Worm (Caenorhabditis elegans) whole organism, mixed stage, embryonic: ENCODE measurements around the gene F54B11.4.

Experiments
- M03D4.4 ChIP-seq: sonication (generic microtip); optimal IDR thresholded peaks from 2 replicates; lab custom pipeline; 2017; ENCODE audit warnings: mild to moderate bottlenecking, missing genetic modification characterization, missing compliant biosample characterization
- bed-3 ChIP-seq: fragments of 200-800 bp; sonication (Bioruptor generic); optimal IDR thresholded peaks from 3 replicates; lab custom pipeline; 2018; ENCODE audit warnings: mild to moderate bottlenecking, missing genetic modification characterization, moderate library complexity, missing compliant biosample characterization
- blmp-1 ChIP-seq: fragments of 150-350 bp; optimal IDR thresholded peaks from 2 replicates; lab custom pipeline; 2014; ENCODE audit warnings: missing biosample characterization, missing genetic modification characterization
- ceh-83 ChIP-seq: fragments of 200-800 bp; sonication (Bioruptor generic); optimal IDR thresholded peaks from 2 replicates; lab custom pipeline; 2018; ENCODE audit warnings: mild to moderate bottlenecking, missing genetic modification characterization, missing compliant biosample characterization
- ces-1 ChIP-seq: fragments of 150-350 bp; optimal IDR thresholded peaks from 2 replicates; lab custom pipeline; 2014; ENCODE audit warnings: missing biosample characterization, missing genetic modification reagents, missing genetic modification characterization
- cnd-1 ChIP-seq: fragments of 200-800 bp; sonication (Bioruptor generic); optimal IDR thresholded peaks from 2 replicates; lab custom pipeline; 2018; ENCODE audit warnings: mild to moderate bottlenecking, missing genetic modification characterization, missing compliant biosample characterization
- drap-1 ChIP-seq: fragments of 200-800 bp; sonication (Bioruptor generic); optimal IDR thresholded peaks from 3 replicates; lab custom pipeline; 2018; ENCODE audit warnings: mild to moderate bottlenecking, missing genetic modification characterization, missing compliant biosample characterization
- elt-1 ChIP-seq: sonication (generic microtip); optimal IDR thresholded peaks from 2 replicates; lab custom pipeline; 2017; ENCODE audit warnings: missing genetic modification characterization, mild to moderate bottlenecking, missing compliant biosample characterization, antibody characterized with exemption, moderate library complexity, borderline replicate concordance; ENCODE audit not compliant: insufficient read depth
- elt-3 ChIP-seq: fragments of 150-350 bp; optimal IDR thresholded peaks from 2 replicates; lab custom pipeline; 2014; ENCODE audit warnings: missing biosample characterization, missing genetic modification characterization
- flh-1 ChIP-seq: fragments of 200-800 bp; sonication (Bioruptor generic); optimal IDR thresholded peaks from 2 replicates; lab custom pipeline; 2018; ENCODE audit warnings: mild to moderate bottlenecking, missing genetic modification characterization, moderate library complexity, missing compliant biosample characterization
- ham-2 ChIP-seq: fragments of 200-800 bp; sonication (Bioruptor generic); optimal IDR thresholded peaks from 2 replicates; lab custom pipeline; 2018; ENCODE audit warnings: mild to moderate bottlenecking, missing genetic modification characterization, missing compliant biosample characterization
- hlh-1 ChIP-seq: fragments of 150-350 bp; optimal IDR thresholded peaks from 2 replicates; lab custom pipeline; 2014; ENCODE audit warnings: missing biosample characterization, missing genetic modification reagents, missing genetic modification characterization
- lin-32 ChIP-seq: fragments of 200-800 bp; sonication (Bioruptor generic); optimal IDR thresholded peaks from 2 replicates; lab custom pipeline; 2018; ENCODE audit warnings: mild to moderate bottlenecking, missing genetic modification characterization, missing compliant biosample characterization
- lsy-2 ChIP-seq: fragments of 150-350 bp; optimal IDR thresholded peaks from 2 replicates; lab custom pipeline; 2014; ENCODE audit warnings: missing biosample characterization, missing genetic modification characterization
- mab-5 ChIP-seq: fragments of 150-350 bp; optimal IDR thresholded peaks from 2 replicates; lab custom pipeline; 2014; ENCODE audit warnings: missing biosample characterization, missing genetic modification characterization
- mep-1 ChIP-seq: fragments of 150-350 bp; optimal IDR thresholded peaks from 2 replicates; lab custom pipeline; 2017; ENCODE audit warnings: missing biosample characterization, missing genetic modification reagents, missing genetic modification characterization, inconsistent platforms
- mls-2 ChIP-seq: sonication (generic microtip); optimal IDR thresholded peaks from 2 replicates; lab custom pipeline; 2016; ENCODE audit warnings: mild to moderate bottlenecking, missing genetic modification characterization, moderate library complexity, missing compliant biosample characterization
- nhr-12 ChIP-seq: fragments of 150-350 bp; optimal IDR thresholded peaks from 2 replicates; lab custom pipeline; 2014; ENCODE audit warnings: missing biosample characterization, missing genetic modification characterization
- nhr-2 ChIP-seq: fragments of 150-350 bp; optimal IDR thresholded peaks from 2 replicates; lab custom pipeline; 2014; ENCODE audit warnings: missing biosample characterization, missing genetic modification characterization
- nhr-237 ChIP-seq: fragments of 150-350 bp; optimal IDR thresholded peaks from 2 replicates; lab custom pipeline; 2014; ENCODE audit warnings: missing biosample characterization, missing genetic modification characterization
- nhr-28 ChIP-seq: fragments of 150-350 bp; optimal IDR thresholded peaks from 2 replicates; lab custom pipeline; 2014; ENCODE audit warnings: missing biosample characterization, missing genetic modification characterization
- nhr-76 ChIP-seq: sonication (generic microtip); optimal IDR thresholded peaks from 2 replicates; lab custom pipeline; 2017; ENCODE audit warnings: missing biosample characterization, missing genetic modification characterization
- pha-4 ChIP-seq: fragments of 150-350 bp; optimal IDR thresholded peaks from 2 replicates; lab custom pipeline; 2018; ENCODE audit warnings: missing biosample characterization, missing genetic modification reagents, missing genetic modification characterization
- sem-2 ChIP-seq: fragments of 200-800 bp; sonication (Bioruptor generic); optimal IDR thresholded peaks from 2 replicates; lab custom pipeline; 2018; ENCODE audit warnings: mild to moderate bottlenecking, missing genetic modification characterization, missing compliant biosample characterization
- snpc-4 ChIP-seq: fragments of 150-350 bp; optimal IDR thresholded peaks from 2 replicates; lab custom pipeline; 2014; ENCODE audit warnings: missing biosample characterization, missing genetic modification characterization
- sptf-1 ChIP-seq: sonication (generic microtip); optimal IDR thresholded peaks from 2 replicates; lab custom pipeline; 2017; ENCODE audit warnings: mild to moderate bottlenecking, missing genetic modification characterization, moderate library complexity, missing compliant biosample characterization
- tbx-8 ChIP-seq: fragments of 200-800 bp; sonication (Bioruptor generic); optimal IDR thresholded peaks from 2 replicates; lab custom pipeline; 2018; ENCODE audit warnings: mild to moderate bottlenecking, missing genetic modification characterization, moderate library complexity, missing compliant biosample characterization
- unc-120 ChIP-seq: sonication (generic microtip); optimal IDR thresholded peaks from 2 replicates; lab custom pipeline; 2017; ENCODE audit warnings: missing genetic modification characterization, missing compliant biosample characterization; ENCODE audit not compliant: poor library complexity, severe bottlenecking
- unc-39 ChIP-seq: fragments of 150-350 bp; optimal IDR thresholded peaks from 2 replicates; lab custom pipeline; 2014; ENCODE audit warnings: missing biosample characterization, missing genetic modification characterization
- unc-62 ChIP-seq: fragments of 150-350 bp; optimal IDR thresholded peaks from 2 replicates; lab custom pipeline; 2014; ENCODE audit warnings: missing biosample characterization, missing genetic modification reagents, missing genetic modification characterization
- zip-8 ChIP-seq: fragments of 150-350 bp; optimal IDR thresholded peaks from 2 replicates; lab custom pipeline; 2014; ENCODE audit warnings: missing biosample characterization, missing genetic modification characterization
- ztf-11 ChIP-seq: fragments of 150-350 bp; optimal IDR thresholded peaks from 2 replicates; lab custom pipeline; 2014; ENCODE audit warnings: missing biosample characterization, missing genetic modification characterization

Gene F54B11.4

DNA sequence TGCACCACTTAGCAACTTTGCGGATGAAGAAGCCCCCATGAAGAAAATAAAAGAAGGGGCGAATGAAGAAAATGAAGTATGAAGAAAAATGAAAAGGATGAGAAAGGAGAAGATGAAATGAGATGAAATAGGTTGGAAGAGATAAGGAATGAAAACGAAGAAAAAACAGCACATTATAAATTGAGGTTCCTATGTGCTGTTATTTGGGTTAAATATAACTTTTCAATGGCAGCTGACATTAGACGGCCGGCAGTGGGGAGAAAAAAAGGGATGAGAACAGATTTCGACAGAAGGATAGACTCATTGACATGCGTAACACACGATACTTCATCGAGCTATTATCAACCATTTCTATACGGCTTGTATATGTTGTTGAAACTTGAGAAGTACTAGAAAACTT is 30.5 kb upstream of the F54B11.4 start:
- no peak for TF ChIP-seq unc-39 (tag; lab: Kevin White, UChicago)
- peak; percentile 35 for TF ChIP-seq hlh-1 (tag; lab: Kevin White, UChicago)
- TF ChIP-seq nhr-2 (tag; lab: Kevin White, UChicago) = no peak
- peak; percentile 5 for TF ChIP-seq unc-120 (tag; lab: Kevin White, UChicago)
- no peak for TF ChIP-seq sptf-1 (tag; lab: Kevin White, UChicago)

DNA sequence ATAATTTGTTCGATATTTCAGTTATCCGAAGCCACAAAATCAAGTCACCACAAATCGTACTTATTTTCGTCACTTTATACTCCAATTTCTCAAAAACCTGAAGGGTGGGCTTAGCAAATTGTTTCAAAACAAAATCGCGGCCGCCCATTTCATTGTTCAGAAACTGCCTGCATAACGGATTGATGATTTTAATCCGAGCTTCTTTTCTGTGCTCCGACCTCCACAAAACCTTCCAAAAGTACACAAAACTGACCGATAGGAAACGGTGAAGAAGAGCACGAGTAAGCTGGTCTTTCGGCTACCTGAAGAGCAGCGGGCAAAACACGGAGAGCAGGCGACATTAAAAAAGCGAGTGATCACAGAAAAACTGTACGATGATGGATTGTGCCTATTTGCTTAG is 26.0 kb upstream of the F54B11.4 start, which contains the start of gene R01E6.2:
R01E6.2 (minus strand) TSS at position 101 of the 400 bp plus-strand sequence.
- TF ChIP-seq nhr-76 (tag; lab: Kevin White, UChicago) (no peak), zip-8 (tag; lab: Kevin White, UChicago) (no peak)

DNA sequence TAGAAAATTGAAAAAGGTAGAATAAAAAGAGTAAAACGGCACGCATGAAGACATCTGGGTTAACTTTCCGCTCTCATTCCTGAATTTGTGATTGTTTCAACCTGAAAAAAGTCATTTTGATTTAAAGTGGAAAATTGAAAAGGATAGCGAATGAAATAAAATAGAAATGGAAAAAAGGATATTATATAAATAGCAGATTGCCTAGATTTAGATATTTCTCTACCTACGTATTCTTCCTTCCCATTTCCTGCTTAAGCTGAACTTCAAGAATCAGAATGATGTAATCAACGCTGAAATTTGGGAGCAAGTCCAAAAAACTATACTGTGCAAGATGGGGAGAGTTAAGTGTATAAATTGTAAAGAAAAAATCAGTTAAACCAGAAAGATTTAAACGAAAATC is 22.6 kb upstream of the F54B11.4 start, which contains the start of gene R01E6.7:
R01E6.7 (minus strand) TSS at position 101 of the 400 bp plus-strand sequence.
- TF ChIP-seq tbx-8 (GFP tag; lab: Kevin White, UChicago) (no peak), lsy-2 (tag; lab: Kevin White, UChicago) (no peak), mab-5 (no peak), unc-62 (GFP tag; lab: Kevin White, UChicago) (no peak), lin-32 (GFP tag; lab: Kevin White, UChicago) (no peak), ztf-11 (no peak), drap-1 (GFP tag; lab: Kevin White, UChicago) (no peak), sem-2 (no peak), pha-4 (tag; lab: Kevin White, UChicago) (no peak), zip-8 (tag; lab: Kevin White, UChicago) (no peak)
- TF ChIP-seq, all 35 proteins: peak for 0

DNA sequence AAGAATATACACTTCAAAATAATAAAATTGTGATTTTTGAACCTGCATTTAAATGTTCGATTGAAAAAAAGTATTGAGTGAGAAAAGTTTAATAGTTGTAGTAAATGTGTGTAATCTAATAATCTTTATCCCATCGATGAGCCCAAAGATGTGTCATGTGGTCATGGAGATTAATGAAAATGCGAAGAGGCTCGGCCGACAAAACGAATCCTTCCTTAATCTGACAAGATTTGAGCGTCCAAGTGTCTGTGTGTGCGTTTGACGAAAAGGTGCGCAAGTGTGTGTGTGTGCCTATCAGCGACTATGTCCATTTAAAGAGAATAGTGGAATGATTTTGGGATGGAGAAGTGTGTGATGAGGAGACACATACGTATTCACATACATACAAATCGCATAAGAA is 18.4 kb upstream of the F54B11.4 start:
- no peak for TF ChIP-seq zip-8 (tag; lab: Kevin White, UChicago)
- TF ChIP-seq unc-39 (tag; lab: Kevin White, UChicago) = no peak
- TF ChIP-seq mls-2 (tag; lab: Kevin White, UChicago) = no peak
- TF ChIP-seq sem-2 = no peak
- no peak for TF ChIP-seq ham-2 (GFP tag; lab: Kevin White, UChicago)
- no peak for TF ChIP-seq flh-1 (GFP tag; lab: Kevin White, UChicago)
- TF ChIP-seq M03D4.4 (tag; lab: Kevin White, UChicago) = no peak
- no peak for TF ChIP-seq elt-1 (tag; lab: Kevin White, UChicago)
- TF ChIP-seq unc-62 (GFP tag; lab: Kevin White, UChicago) = no peak
- no peak for TF ChIP-seq ceh-83
- TF ChIP-seq bed-3 (GFP tag; lab: Kevin White, UChicago) = no peak
- TF ChIP-seq blmp-1 = no peak
- no peak for TF ChIP-seq nhr-237 (tag; lab: Kevin White, UChicago)
- TF ChIP-seq elt-3 (tag; lab: Kevin White, UChicago) = no peak
- no peak for TF ChIP-seq nhr-28
- no peak for TF ChIP-seq hlh-1 (tag; lab: Kevin White, UChicago)
- TF ChIP-seq nhr-12 (tag; lab: Kevin White, UChicago) = no peak
- no peak for TF ChIP-seq sptf-1 (tag; lab: Kevin White, UChicago)
- no peak for TF ChIP-seq drap-1 (GFP tag; lab: Kevin White, UChicago)
- no peak for TF ChIP-seq nhr-76 (tag; lab: Kevin White, UChicago)

ce11 chrX:13578483-13578882 is 14.0 kb upstream of the F54B11.4 start, which contains the start of gene F54B11.11:
Gene F54B11.11, plus strand, starts transcription at chrX:13578783.
- TF ChIP-seq sem-2 (no peak), nhr-28 (no peak), unc-120 (tag; lab: Kevin White, UChicago) (no peak), elt-3 (tag; lab: Kevin White, UChicago) (no peak), bed-3 (GFP tag; lab: Kevin White, UChicago) (no peak), mep-1 (tag; lab: Kevin White, UChicago) (no peak), mab-5 (no peak), blmp-1 (no peak), elt-1 (tag; lab: Kevin White, UChicago) (no peak), ceh-83 (no peak), lsy-2 (tag; lab: Kevin White, UChicago) (no peak)

DNA sequence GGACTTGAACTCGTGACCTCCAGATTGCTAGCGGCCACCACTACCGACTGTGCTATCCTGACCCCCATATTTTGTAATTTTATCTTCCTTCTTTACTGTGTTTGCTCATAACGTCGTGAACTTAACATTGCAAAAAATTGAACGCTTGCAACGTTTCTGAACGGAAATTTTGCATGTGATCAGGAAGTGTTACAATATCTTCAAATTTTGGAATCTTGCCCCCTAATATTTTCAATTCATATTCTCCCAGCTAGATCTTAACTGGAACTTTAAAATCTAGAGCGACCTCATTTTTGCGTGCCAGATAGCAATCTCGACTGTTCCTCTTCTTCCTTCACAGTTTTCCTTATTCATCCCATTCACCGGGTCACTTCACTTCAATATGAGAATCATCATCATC is 10.6 kb upstream of the F54B11.4 start, which contains the start of gene F54B11.10:
F54B11.10 (plus strand) TSS at position 301 of the 400 bp plus-strand sequence.
- TF ChIP-seq zip-8 (tag; lab: Kevin White, UChicago) (no peak), mep-1 (tag; lab: Kevin White, UChicago) (no peak), nhr-28 (no peak), snpc-4 (tag; lab: Kevin White, UChicago) (no peak), lsy-2 (tag; lab: Kevin White, UChicago) (no peak), drap-1 (GFP tag; lab: Kevin White, UChicago) (no peak), cnd-1 (tag; lab: Kevin White, UChicago) (no peak), ces-1 (GFP tag; lab: Kevin White, UChicago) (no peak), ztf-11 (no peak), blmp-1 (no peak)
- TF ChIP-seq, all 35 proteins: peak for 0
